Fruit fly (Drosophila melanogaster): ENCODE results near the gene CG32987.

The CG32987 gene

DNA sequence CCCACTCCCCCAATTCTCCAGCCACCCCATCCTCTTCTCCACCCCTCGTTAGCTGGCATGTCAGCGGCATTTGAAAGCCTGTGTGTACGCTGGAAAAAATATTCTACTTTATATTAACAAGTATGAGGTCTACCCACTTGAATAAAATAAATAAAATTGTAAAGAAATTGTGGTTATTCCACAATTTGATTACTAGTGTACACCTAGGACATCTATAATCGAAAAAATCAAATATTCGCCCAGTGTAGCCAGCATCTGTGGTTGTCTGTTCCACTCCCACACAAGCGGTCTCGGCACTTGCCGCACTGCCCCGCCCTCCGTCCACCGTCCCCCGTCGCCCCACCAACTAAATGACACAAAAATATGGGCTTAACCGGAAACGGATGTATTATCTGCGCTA lies 2.8 kb upstream of the CG32987 start (continued):
- no peak for TF ChIP-seq sima (GFP tag; optimal IDR thresholded peaks at IDR 0.05)
- no peak for TF ChIP-seq B-H2 (GFP tag; optimal IDR thresholded peaks at IDR 0.05)
- peak; percentile 33 for TF ChIP-seq CG1529 (GFP tag; optimal IDR thresholded peaks at IDR 0.05)
- peak; percentile 63 for TF ChIP-seq onecut (GFP tag; IDR thresholded peaks at IDR 0.05)
- peak; percentile 57 for TF ChIP-seq CG8388 (GFP tag; optimal IDR thresholded peaks at IDR 0.05)
- no peak for TF ChIP-seq CG13287 (GFP tag; IDR thresholded peaks at IDR 0.05; ENCODE audit: partially characterized antibody)
- peak; percentile 83 for TF ChIP-seq zfh1 (GFP tag; IDR thresholded peaks at IDR 0.05)
- TF ChIP-seq CG17385 (GFP tag; optimal IDR thresholded peaks at IDR 0.05): peak; percentile 38
- TF ChIP-seq sd (tag; optimal IDR thresholded peaks at IDR 0.05): no peak
- no peak for TF ChIP-seq ab (GFP tag; optimal IDR thresholded peaks at IDR 0.05)
- TF ChIP-seq CG10321 (GFP tag; IDR thresholded peaks at IDR 0.05): no peak
- peak; percentile 5 for TF ChIP-seq Ets97D (GFP tag; optimal IDR thresholded peaks at IDR 0.05)
- 0 out of 3 replicates have a peak, but pooled peaks have one; percentile 48 for TF ChIP-seq CG2199 (GFP tag; IDR thresholded peaks at IDR 0.05)
- TF ChIP-seq sug (tag; optimal IDR thresholded peaks at IDR 0.05): no peak
- TF ChIP-seq CG30020 (tag; optimal IDR thresholded peaks at IDR 0.05): peak; percentile 19
- peak; percentile 84 for TF ChIP-seq CG14667 (GFP tag; IDR thresholded peaks at IDR 0.05)
- no peak for TF ChIP-seq CG14860 (GFP tag; IDR thresholded peaks at IDR 0.05; ENCODE audit: partially characterized antibody)
- TF ChIP-seq CTCF (GFP tag; optimal IDR thresholded peaks at IDR 0.05): peak; percentile 2
- TF ChIP-seq CG2712 (tag; optimal IDR thresholded peaks at IDR 0.05): peak; percentile 88
- TF ChIP-seq CG12104 (GFP tag; optimal IDR thresholded peaks at IDR 0.05): peak; percentile 52
- peak; percentile 34 for TF ChIP-seq CG8281 (tag; optimal IDR thresholded peaks at IDR 0.05)
- TF ChIP-seq CG12219 (GFP tag; optimal IDR thresholded peaks at IDR 0.05): peak; percentile 54
- TF ChIP-seq CG12769 (tag; optimal IDR thresholded peaks at IDR 0.05): no peak
- no peak for TF ChIP-seq salm (tag; optimal IDR thresholded peaks at IDR 0.05)
- TF ChIP-seq bigmax (GFP tag; optimal IDR thresholded peaks at IDR 0.05): no peak
- TF ChIP-seq ssp (GFP tag; IDR thresholded peaks at IDR 0.05): peak; percentile 63
- peak; percentile 13 for TF ChIP-seq Max (GFP tag; optimal IDR thresholded peaks at IDR 0.05)
- TF ChIP-seq stwl (tag; optimal IDR thresholded peaks at IDR 0.05): peak; percentile 2
- no peak for TF ChIP-seq CG43689 (GFP tag; IDR thresholded peaks at IDR 0.05)
- peak; percentile 35; the same call in 1 of the 2 replicates for TF ChIP-seq CG4360 (GFP tag; IDR thresholded peaks at IDR 0.05)
- TF ChIP-seq ap (GFP tag; IDR thresholded peaks at IDR 0.05): peak; percentile 49; the same call in 1 of the 2 replicates
- TF ChIP-seq CG2875 (GFP tag; optimal IDR thresholded peaks at IDR 0.05): peak; percentile 44
- TF ChIP-seq CG11085 (GFP tag; IDR thresholded peaks at IDR 0.05): peak; percentile 58; the same call in 1 of the 2 replicates
- no peak for TF ChIP-seq fd102C (GFP tag; optimal IDR thresholded peaks at IDR 0.05)
- TF ChIP-seq crol (GFP tag; IDR thresholded peaks at IDR 0.05): peak; percentile 73
- no peak for TF ChIP-seq inv (GFP tag; IDR thresholded peaks at IDR 0.05; ENCODE audit: partially characterized antibody)
- 0 out of 3 replicates have a peak, but pooled peaks have one; percentile 13 for TF ChIP-seq sr (GFP tag; IDR thresholded peaks at IDR 0.05)
- peak; percentile 26 for TF ChIP-seq cato (GFP tag; optimal IDR thresholded peaks at IDR 0.05; ENCODE audit: borderline replicate concordance)
- no peak for TF ChIP-seq bowl (GFP tag; IDR thresholded peaks at IDR 0.05)
- TF ChIP-seq ac (GFP tag; optimal IDR thresholded peaks at IDR 0.05): no peak
- TF ChIP-seq p53 (GFP tag; optimal IDR thresholded peaks at IDR 0.05): no peak
- peak; percentile 26 for TF ChIP-seq tio (GFP tag; optimal IDR thresholded peaks at IDR 0.05)
- TF ChIP-seq NFAT (GFP tag; IDR thresholded peaks at IDR 0.05): 0 out of 2 replicates have a peak, but pooled peaks have one; percentile 39
- TF ChIP-seq CG11247 (GFP tag; IDR thresholded peaks at IDR 0.05): peak; percentile 35; the same call in 1 of the 2 replicates
- no peak for TF ChIP-seq Mes4 (GFP tag; optimal IDR thresholded peaks at IDR 0.05)
- no peak for TF ChIP-seq mirr (GFP tag; optimal IDR thresholded peaks at IDR 0.05)
- TF ChIP-seq chm (GFP tag; IDR thresholded peaks at IDR 0.05): peak; percentile 74
- peak; percentile 8 for TF ChIP-seq CG10462 (GFP tag; optimal IDR thresholded peaks at IDR 0.05)
- TF ChIP-seq Fer1 (GFP tag; optimal IDR thresholded peaks at IDR 0.05): no peak
- peak; percentile 73 for TF ChIP-seq CG10267 (tag; optimal IDR thresholded peaks at IDR 0.05)
- TF ChIP-seq CG6175 (GFP tag; IDR thresholded peaks at IDR 0.05): no peak
- TF ChIP-seq gem (tag; optimal IDR thresholded peaks at IDR 0.05): peak; percentile 74

Data from whole organism, embryonic.